5 worm cellular contexts compared by ENCODE assay signal in the genomic region with DNA sequence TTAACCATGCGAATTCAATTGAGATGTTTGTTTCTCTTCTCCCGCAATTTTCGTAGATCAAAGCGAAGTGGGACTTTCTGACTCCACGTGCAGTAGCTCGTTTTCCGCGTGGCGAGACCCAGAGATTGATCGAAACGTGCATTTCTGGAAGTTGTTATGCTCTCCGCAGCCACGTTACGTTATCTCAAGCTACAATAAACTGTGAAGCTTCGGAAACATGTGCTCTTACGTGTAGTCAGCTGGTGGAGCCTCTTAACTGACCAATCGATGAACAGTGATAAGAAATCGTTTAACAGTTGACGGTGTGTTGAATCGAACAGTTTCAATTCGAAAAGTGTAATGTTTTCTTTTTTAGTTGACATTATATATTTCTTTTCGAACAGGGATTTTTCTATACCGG.
TF ChIP-seq lines count a peak whose summit lies in the region.

No protein-coding gene starts in this region.

TF ChIP-seq in whole organism, L1 larva, 84 proteins besides CTCF, POLR2A, EP300 and RAD21 (continued from another document):
- TF ChIP-seq elt-2 (tag; optimal IDR thresholded peaks at IDR 0.05; lab: Kevin White, UChicago) = peak; percentile 59

TF ChIP-seq in whole organism, L2 larva, 48 proteins besides CTCF, POLR2A, EP300 and RAD21 (continued from another document):
- TF ChIP-seq nhr-12 (tag; optimal IDR thresholded peaks at IDR 0.05; lab: Kevin White, UChicago) (no peak), nhr-6 (tag; optimal IDR thresholded peaks at IDR 0.05; lab: Kevin White, UChicago) (no peak), crh-2 (tag; optimal IDR thresholded peaks at IDR 0.05; lab: Kevin White, UChicago) (peak; percentile 40), unc-39 (tag; optimal IDR thresholded peaks at IDR 0.05; lab: Kevin White, UChicago) (no peak), aly-2 (tag; optimal IDR thresholded peaks at IDR 0.05; lab: Kevin White, UChicago) (no peak), elt-3 (tag; optimal IDR thresholded peaks at IDR 0.05; lab: Kevin White, UChicago) (no peak), nhr-237 (tag; optimal IDR thresholded peaks at IDR 0.05; lab: Kevin White, UChicago) (no peak), blmp-1 (tag; optimal IDR thresholded peaks at IDR 0.05; lab: Kevin White, UChicago; ENCODE audit: insufficient read depth) (no peak), gmeb-1 (tag; optimal IDR thresholded peaks at IDR 0.05; lab: Kevin White, UChicago) (no peak)

TF ChIP-seq in whole organism, L3 larva, 47 proteins besides CTCF, POLR2A, EP300 and RAD21 (continued from another document):
- no peak for TF ChIP-seq nhr-23 (tag; optimal IDR thresholded peaks at IDR 0.05; lab: Kevin White, UChicago)
- no peak for TF ChIP-seq nhr-43 (tag; optimal IDR thresholded peaks at IDR 0.05; lab: Kevin White, UChicago; ENCODE audit: poor library complexity, severe bottlenecking)
- peak; percentile 83 for TF ChIP-seq pqm-1 (tag; optimal IDR thresholded peaks at IDR 0.05; lab: Kevin White, UChicago)
- TF ChIP-seq nfya-1 (tag; optimal IDR thresholded peaks at IDR 0.05; lab: Kevin White, UChicago; ENCODE audit: insufficient read depth) = peak; percentile 33

TF ChIP-seq in whole organism, L4 larva, 104 proteins besides CTCF, POLR2A, EP300 and RAD21 (continued from another document):
- 0 out of 2 replicates have a peak, but pooled peaks have one; percentile 5 for TF ChIP-seq pha-4 (GFP tag; IDR thresholded peaks at IDR 0.05; lab: Robert Waterston, UW)
- TF ChIP-seq pha-4 (tag; optimal IDR thresholded peaks at IDR 0.05; lab: Kevin White, UChicago) = no peak
- no peak for TF ChIP-seq fos-1 (tag; optimal IDR thresholded peaks at IDR 0.05; lab: Kevin White, UChicago)
- TF ChIP-seq F37D6.2 (tag; optimal IDR thresholded peaks at IDR 0.05; lab: Kevin White, UChicago) = no peak
- no peak for TF ChIP-seq D1046.2 (GFP tag; IDR thresholded peaks at IDR 0.05; lab: Robert Waterston, UW)
- TF ChIP-seq mdt-29 (GFP tag; IDR thresholded peaks at IDR 0.05; lab: Robert Waterston, UW) = peak; percentile 57; the same call in 1 of the 2 replicates
- no peak for TF ChIP-seq F26F4.8 (GFP tag; conservative IDR thresholded peaks at IDR 0.05; lab: Robert Waterston, UW)
- TF ChIP-seq dmd-6 (GFP tag; IDR thresholded peaks at IDR 0.05; lab: Robert Waterston, UW) = peak; percentile 84
- no peak for TF ChIP-seq saeg-2 (GFP tag; IDR thresholded peaks at IDR 0.05; lab: Robert Waterston, UW)
- peak in 1 of 2 experiments; percentile 94 for TF ChIP-seq hif-1 (tag; optimal IDR thresholded peaks at IDR 0.05; lab: Kevin White, UChicago)

TF ChIP-seq in whole organism, young adult, 124 proteins besides CTCF, POLR2A, EP300 and RAD21 (continued from another document):
- TF ChIP-seq egl-44 (GFP tag; IDR thresholded peaks at IDR 0.05; lab: Robert Waterston, UW) (0 out of 2 replicates have a peak, but pooled peaks have one; percentile 17), snpc-1.1 (tag; optimal IDR thresholded peaks at IDR 0.05; lab: Kevin White, UChicago; ENCODE audit: insufficient read depth) (no peak), hlh-26 (GFP tag; conservative IDR thresholded peaks at IDR 0.05; lab: Robert Waterston, UW) (no peak), ztf-22 (GFP tag; optimal IDR thresholded peaks at IDR 0.05; lab: Kevin White, UChicago) (peak; percentile 58)
